Fruit fly (Drosophila melanogaster) whole organism, pupa: ENCODE results near the gene FucTB.

Source experiments
- CG10348 ChIP-seq: fragments of 200-800 bp; sonication (Bioruptor generic); IDR thresholded peaks from 2 replicates; pipeline ENCODE4 v1.3.6; 2022; ENCODE audit warnings: missing biosample characterization, missing genetic modification characterization
- CG12605 ChIP-seq: fragments of 200-800 bp; sonication (Bioruptor generic); IDR thresholded peaks from 2 replicates; pipeline ENCODE4 v1.3.6; 2022; ENCODE audit warnings: missing biosample characterization, missing genetic modification characterization
- CG13204 ChIP-seq: fragments of 200-800 bp; sonication (Bioruptor generic); optimal IDR thresholded peaks from 2 replicates; lab custom pipeline; 2018; ENCODE audit warnings: missing biosample characterization, mild to moderate bottlenecking, missing genetic modification characterization, moderate library complexity
- CG14655 ChIP-seq: fragments of 200-800 bp; sonication (Bioruptor generic); optimal IDR thresholded peaks from 3 replicates; lab custom pipeline; 2017; ENCODE audit warnings: mild to moderate bottlenecking, missing biosample characterization, missing genetic modification reagents, missing genetic modification characterization
- CG15710 ChIP-seq: fragments of 200-800 bp; sonication (Bioruptor generic); optimal IDR thresholded peaks from 2 replicates; lab custom pipeline; 2018; ENCODE audit warnings: missing biosample characterization, mild to moderate bottlenecking, missing genetic modification characterization, moderate library complexity
- CG17806 ChIP-seq: fragments of 200-800 bp; sonication (Bioruptor generic); optimal IDR thresholded peaks from 2 replicates; lab custom pipeline; 2018; ENCODE audit warnings: missing biosample characterization, mild to moderate bottlenecking, missing genetic modification characterization, moderate library complexity
- CG32121 ChIP-seq: fragments of 200-800 bp; sonication (Bioruptor generic); IDR thresholded peaks from 2 replicates; pipeline ENCODE4 v1.3.6; 2022; ENCODE audit warnings: missing biosample characterization, missing genetic modification characterization
- CG34367 ChIP-seq: fragments of 200-800 bp; sonication (Bioruptor generic); optimal IDR thresholded peaks from 2 replicates; lab custom pipeline; 2018; ENCODE audit warnings: missing biosample characterization, mild to moderate bottlenecking, missing genetic modification characterization
- CG4496 ChIP-seq: fragments of 200-800 bp; sonication (Bioruptor generic); IDR thresholded peaks from 3 replicates; pipeline ENCODE4 v1.3.6; 2022; ENCODE audit warnings: missing biosample characterization, missing genetic modification characterization
- CG8159 ChIP-seq: fragments of 200-800 bp; sonication (Bioruptor generic); optimal IDR thresholded peaks from 3 replicates; lab custom pipeline; 2018; ENCODE audit warnings: missing biosample characterization, mild to moderate bottlenecking, missing genetic modification characterization, moderate library complexity
- CG8301 ChIP-seq: fragments of 200-800 bp; sonication (Bioruptor generic); optimal IDR thresholded peaks from 2 replicates; lab custom pipeline; 2018; ENCODE audit warnings: missing biosample characterization, mild to moderate bottlenecking, missing genetic modification characterization
- CG9948 ChIP-seq: fragments of 200-800 bp; sonication (Bioruptor generic); optimal IDR thresholded peaks from 2 replicates; lab custom pipeline; 2018; ENCODE audit warnings: missing biosample characterization, mild to moderate bottlenecking, missing genetic modification characterization, moderate library complexity
- D1 ChIP-seq: fragments of 200-800 bp; sonication (Bioruptor generic); optimal IDR thresholded peaks from 2 replicates; lab custom pipeline; 2018; ENCODE audit warnings: missing biosample characterization, mild to moderate bottlenecking, missing genetic modification characterization, moderate library complexity
- EcR ChIP-seq: fragments of 200-800 bp; sonication (Bioruptor generic); optimal IDR thresholded peaks from 3 replicates; lab custom pipeline; 2019; ENCODE audit warnings: missing biosample characterization, missing genetic modification characterization, mild to moderate bottlenecking, moderate library complexity, missing genetic modification reagents
- Ets98B ChIP-seq: fragments of 200-800 bp; sonication (Bioruptor generic); IDR thresholded peaks from 2 replicates; pipeline ENCODE4 v1.3.6; 2022; ENCODE audit warnings: missing biosample characterization, missing genetic modification characterization
- Pif1A ChIP-seq: fragments of 200-800 bp; sonication (Bioruptor generic); optimal IDR thresholded peaks from 3 replicates; lab custom pipeline; 2016; ENCODE audit warnings: missing biosample characterization, missing genetic modification characterization
- Pif1B ChIP-seq: fragments of 200-800 bp; sonication (Bioruptor generic); optimal IDR thresholded peaks from 3 replicates; lab custom pipeline; 2016; ENCODE audit warnings: missing biosample characterization, missing genetic modification characterization
- Snoo ChIP-seq: fragments of 200-800 bp; sonication (Bioruptor generic); optimal IDR thresholded peaks from 3 replicates; lab custom pipeline; 2017; ENCODE audit warnings: missing biosample characterization, mild to moderate bottlenecking, missing genetic modification characterization, inconsistent platforms
- fd96Ca ChIP-seq: fragments of 200-800 bp; sonication (Bioruptor generic); IDR thresholded peaks from 3 replicates; pipeline ENCODE4 v1.3.6; 2022; ENCODE audit warnings: missing biosample characterization, missing genetic modification characterization
- gl ChIP-seq: fragments of 200-800 bp; sonication (Bioruptor generic); optimal IDR thresholded peaks from 2 replicates; lab custom pipeline; 2018; ENCODE audit warnings: missing biosample characterization, mild to moderate bottlenecking, missing genetic modification characterization
- rn ChIP-seq: fragments of 200-800 bp; sonication (Bioruptor generic); IDR thresholded peaks from 2 replicates; pipeline ENCODE4 v1.3.6; 2022; ENCODE audit warnings: missing biosample characterization, missing genetic modification characterization

Gene FucTB

DNA sequence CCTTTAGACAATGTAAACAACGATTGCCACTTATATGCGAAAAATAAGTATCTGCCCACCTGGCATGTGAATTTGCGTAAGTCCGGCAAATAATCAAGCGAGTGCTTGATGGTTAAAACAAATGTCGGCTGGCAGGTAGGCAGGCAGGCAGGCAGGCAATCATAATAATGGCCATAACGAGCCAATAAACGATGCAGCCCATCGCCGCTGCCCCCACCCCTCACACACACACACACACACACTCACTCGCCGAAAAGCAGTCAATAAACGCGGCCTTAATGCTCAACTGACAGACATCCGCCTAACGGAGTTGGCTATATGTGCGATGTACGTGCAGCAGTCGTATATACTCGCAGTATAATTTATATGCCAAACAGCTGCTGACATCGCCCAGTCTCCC, 9.5 kb downstream of the FucTB start:
- TF ChIP-seq D1 (tag; lab: Kevin White, UChicago) (no peak), CG17806 (tag; lab: Kevin White, UChicago) (no peak), EcR (no peak), Ets98B (GFP tag; lab: Robert Waterston, UW) (no peak), CG4496 (no peak), CG32121 (GFP tag; lab: Robert Waterston, UW) (no peak), CG10348 (no peak), CG15710 (tag; lab: Kevin White, UChicago) (no peak), CG12605 (GFP tag; lab: Robert Waterston, UW) (no peak), Pif1A (GFP tag; lab: Kevin White, UChicago) (no peak), Snoo (tag; lab: Kevin White, UChicago) (no peak), CG14655 (GFP tag; lab: Kevin White, UChicago) (no peak), rn (no peak), Pif1B (GFP tag; lab: Kevin White, UChicago) (no peak)

dm6 chr2L:9420660-9421059, 10.2 kb downstream of the FucTB start:
- TF ChIP-seq fd96Ca (GFP tag; lab: Robert Waterston, UW) (no peak), CG8301 (tag; lab: Kevin White, UChicago) (no peak), CG32121 (GFP tag; lab: Robert Waterston, UW) (no peak), Snoo (tag; lab: Kevin White, UChicago) (no peak), CG4496 (no peak), CG14655 (GFP tag; lab: Kevin White, UChicago) (no peak), gl (tag; lab: Kevin White, UChicago) (no peak), D1 (tag; lab: Kevin White, UChicago) (no peak), Ets98B (GFP tag; lab: Robert Waterston, UW) (no peak), CG8159 (no peak), CG12605 (GFP tag; lab: Robert Waterston, UW) (no peak), CG15710 (tag; lab: Kevin White, UChicago) (no peak), EcR (no peak), rn (no peak), CG13204 (GFP tag; lab: Kevin White, UChicago) (no peak), CG34367 (no peak)

DNA sequence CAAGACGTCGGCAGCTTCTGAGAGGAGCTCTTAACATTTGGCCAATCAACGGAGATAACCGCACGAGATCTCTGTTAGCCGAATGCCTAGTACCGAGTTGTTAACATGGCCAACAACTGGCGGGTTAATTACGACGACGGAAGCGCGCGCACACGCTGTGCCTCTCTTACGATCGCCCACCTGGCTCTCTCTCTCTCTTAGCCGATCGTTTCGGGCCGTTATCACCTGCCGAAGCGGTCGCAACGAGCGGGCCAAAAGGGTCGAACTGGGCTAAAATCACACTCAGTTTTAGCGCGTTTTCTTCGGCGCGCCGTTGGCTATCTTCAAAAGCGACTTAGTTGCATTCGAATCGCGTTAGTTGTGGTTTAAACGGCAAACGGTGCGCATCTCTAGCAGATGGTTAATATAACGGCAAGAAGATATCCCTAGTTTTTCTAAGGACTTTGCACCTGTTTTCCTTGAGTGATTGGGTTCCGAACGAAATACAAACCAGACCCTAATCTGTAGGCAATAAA, 14.6 kb downstream of the FucTB start, which contains the start of gene Mco1:
Gene Mco1 (plus strand): TSS at position 345 of the 515 bp plus-strand sequence.
- TF ChIP-seq CG17806 (tag; lab: Kevin White, UChicago) (no peak), CG13204 (GFP tag; lab: Kevin White, UChicago) (peak; percentile 49), CG4496 (peak; percentile 44; the same call in 1 of the 3 replicates)

DNA sequence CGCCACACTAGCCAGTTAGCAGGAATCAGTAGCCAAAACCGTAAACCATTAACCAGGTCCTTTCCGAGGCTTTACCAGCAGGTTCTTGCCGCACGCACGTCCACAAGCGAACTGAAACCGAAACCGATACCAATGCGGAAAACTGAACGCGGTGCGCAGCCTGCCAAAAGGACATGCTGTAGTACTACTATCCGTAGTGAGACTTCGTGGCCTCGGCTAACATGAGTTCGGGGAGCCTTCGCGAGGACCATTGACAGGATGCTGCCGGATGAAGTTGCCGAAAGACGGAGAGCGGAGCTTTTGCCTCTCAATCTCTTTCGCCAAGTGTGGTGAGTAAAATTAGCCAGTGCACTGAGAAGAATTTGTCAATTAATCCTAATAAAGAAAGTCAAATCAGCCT, 15.8 kb downstream of the FucTB start, which contains the start of gene Shawl:
Gene Shawl (minus strand): TSS at position 104 of the 400 bp plus-strand sequence.
- TF ChIP-seq fd96Ca (GFP tag; lab: Robert Waterston, UW) (0 out of 3 replicates have a peak, but pooled peaks have one; percentile 15), CG32121 (GFP tag; lab: Robert Waterston, UW) (no peak)
- TF ChIP-seq, all 21 proteins: peak for 1

DNA sequence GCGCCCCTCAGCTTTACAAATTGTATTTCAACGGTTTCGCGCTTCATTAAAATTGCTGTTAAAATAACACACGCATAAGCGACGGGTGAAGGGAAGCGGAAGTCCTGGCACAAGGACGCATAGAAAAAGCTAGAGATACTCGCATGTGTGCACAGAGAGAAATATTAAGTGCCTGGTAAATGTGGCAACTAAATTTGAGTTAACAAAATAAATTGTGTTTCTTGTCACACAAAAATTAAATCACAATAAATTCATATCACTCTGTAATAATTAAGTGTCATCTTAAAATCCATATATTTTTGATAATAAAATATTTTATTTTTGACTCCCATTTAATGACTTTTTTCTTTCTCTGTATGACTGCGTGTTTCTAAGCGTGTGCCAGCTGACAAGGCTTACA, 30.7 kb downstream of the FucTB start:
- no peak for TF ChIP-seq Pif1A (GFP tag; lab: Kevin White, UChicago)
- TF ChIP-seq CG9948 (tag; lab: Kevin White, UChicago) = no peak
- peak; percentile 30 for TF ChIP-seq CG8159

dm6 chr2L:9397888-9398287, 33.0 kb downstream of the FucTB start, which contains the start of gene CG4438:
Gene CG4438 (minus strand): TSS chr2L:9397988.
- TF ChIP-seq CG34367 (no peak), CG8301 (tag; lab: Kevin White, UChicago) (no peak), CG32121 (GFP tag; lab: Robert Waterston, UW) (no peak)

dm6 chr2L:9396396-9396795, 34.5 kb downstream of the FucTB start:
- TF ChIP-seq gl (tag; lab: Kevin White, UChicago) = no peak
- TF ChIP-seq Ets98B (GFP tag; lab: Robert Waterston, UW) = no peak
- no peak for TF ChIP-seq CG13204 (GFP tag; lab: Kevin White, UChicago)
